Fruit fly (Drosophila melanogaster) whole organism, embryonic: ENCODE data around the gene iav.

Source experiments
- Aef1 ChIP-seq: fragments of 200-800 bp; sonication (Bioruptor generic); IDR thresholded peaks from 3 replicates; pipeline ENCODE4 v1.3.6; 2022; ENCODE audit warnings: missing biosample characterization, missing genetic modification characterization
- Atf-2 ChIP-seq: fragments of 200-800 bp; sonication (Bioruptor generic); optimal IDR thresholded peaks from 2 replicates; lab custom pipeline; 2016; ENCODE audit warnings: missing biosample characterization, missing genetic modification characterization
- CG10543 ChIP-seq: fragments of 200-800 bp; sonication (Bioruptor generic); optimal IDR thresholded peaks from 3 replicates; lab custom pipeline; 2017; ENCODE audit warnings: missing biosample characterization, mild to moderate bottlenecking, missing genetic modification characterization, moderate library complexity
- CG10654 ChIP-seq: fragments of 200-800 bp; sonication (Bioruptor generic); optimal IDR thresholded peaks from 2 replicates; lab custom pipeline; 2016; ENCODE audit warnings: missing biosample characterization, missing genetic modification characterization
- CG11560 ChIP-seq: fragments of 200-800 bp; sonication (Bioruptor generic); IDR thresholded peaks from 3 replicates; pipeline ENCODE4 v1.3.6; 2022; ENCODE audit warnings: missing biosample characterization, missing genetic modification characterization
- CG12155 ChIP-seq: fragments of 200-800 bp; sonication (Bioruptor generic); optimal IDR thresholded peaks from 3 replicates; lab custom pipeline; 2016; ENCODE audit warnings: missing biosample characterization, missing genetic modification characterization
- CG15011 ChIP-seq: fragments of 200-800 bp; sonication (Bioruptor generic); optimal IDR thresholded peaks from 3 replicates; lab custom pipeline; 2018; ENCODE audit warnings: missing biosample characterization, mild to moderate bottlenecking, missing genetic modification characterization
- CG15601 ChIP-seq: fragments of 200-800 bp; sonication (Bioruptor generic); optimal IDR thresholded peaks from 3 replicates; lab custom pipeline; 2019; ENCODE audit warnings: missing biosample characterization, mild to moderate bottlenecking, missing genetic modification characterization, moderate library complexity
- CG17359 ChIP-seq: fragments of 200-800 bp; sonication (Bioruptor generic); optimal IDR thresholded peaks from 3 replicates; lab custom pipeline; 2018; ENCODE audit warnings: missing biosample characterization, mild to moderate bottlenecking, missing genetic modification characterization, moderate library complexity
- CG17385 ChIP-seq: fragments of 200-800 bp; sonication (Bioruptor generic); optimal IDR thresholded peaks from 3 replicates; lab custom pipeline; 2018; ENCODE audit warnings: missing biosample characterization, mild to moderate bottlenecking, missing genetic modification characterization
- CG3407 ChIP-seq: fragments of 200-800 bp; sonication (Bioruptor generic); optimal IDR thresholded peaks from 2 replicates; lab custom pipeline; 2018; ENCODE audit warnings: missing biosample characterization, mild to moderate bottlenecking, missing genetic modification characterization
- CG34224 ChIP-seq: fragments of 200-800 bp; sonication (Bioruptor generic); IDR thresholded peaks from 3 replicates; pipeline ENCODE4 v1.3.6; 2022; ENCODE audit warnings: missing biosample characterization, missing genetic modification characterization; ENCODE audit not compliant: partially characterized antibody
- CG42726 ChIP-seq: fragments of 200-800 bp; sonication (Bioruptor generic); IDR thresholded peaks from 2 replicates; pipeline ENCODE4 v1.3.6; 2022; ENCODE audit warnings: missing biosample characterization, missing genetic modification characterization; ENCODE audit not compliant: partially characterized antibody
- CG4404 ChIP-seq: fragments of 200-800 bp; sonication (Bioruptor generic); IDR thresholded peaks from 2 replicates; pipeline ENCODE4 v1.3.6; 2022; ENCODE audit warnings: missing biosample characterization, missing genetic modification characterization
- CG7839 ChIP-seq: fragments of 200-800 bp; sonication (Bioruptor generic); optimal IDR thresholded peaks from 3 replicates; lab custom pipeline; 2018; ENCODE audit warnings: missing biosample characterization, mild to moderate bottlenecking, missing genetic modification characterization, moderate library complexity
- CG9727 ChIP-seq: fragments of 200-800 bp; sonication (Bioruptor generic); optimal IDR thresholded peaks from 3 replicates; lab custom pipeline; 2017; ENCODE audit warnings: missing biosample characterization, mild to moderate bottlenecking, missing genetic modification characterization
- Gsc ChIP-seq: fragments of 200-800 bp; sonication (Bioruptor generic); IDR thresholded peaks from 2 replicates; pipeline ENCODE4 v1.3.6; 2022; ENCODE audit warnings: missing biosample characterization, missing genetic modification characterization
- Hey ChIP-seq: fragments of 200-800 bp; sonication (Bioruptor generic); optimal IDR thresholded peaks from 3 replicates; lab custom pipeline; 2018; ENCODE audit warnings: missing biosample characterization, mild to moderate bottlenecking, missing genetic modification characterization
- MESR4 ChIP-seq: fragments of 200-800 bp; sonication (Bioruptor generic); optimal IDR thresholded peaks from 2 replicates; lab custom pipeline; 2018; ENCODE audit warnings: missing biosample characterization, mild to moderate bottlenecking, missing genetic modification characterization, moderate library complexity
- Myb ChIP-seq: fragments of 200-800 bp; sonication (Bioruptor generic); optimal IDR thresholded peaks from 2 replicates; lab custom pipeline; 2016; ENCODE audit warnings: missing biosample characterization, missing genetic modification characterization
- Oaz ChIP-seq: fragments of 200-800 bp; sonication (Bioruptor generic); IDR thresholded peaks from 2 replicates; pipeline ENCODE4 v1.3.6; 2022; ENCODE audit warnings: missing biosample characterization, missing genetic modification characterization
- Opbp ChIP-seq: fragments of 200-800 bp; sonication (Bioruptor generic); IDR thresholded peaks from 3 replicates; pipeline ENCODE4 v1.3.6; 2022; ENCODE audit warnings: missing biosample characterization, missing genetic modification characterization; ENCODE audit not compliant: partially characterized antibody
- Spps ChIP-seq: fragments of 200-800 bp; sonication (Bioruptor generic); optimal IDR thresholded peaks from 2 replicates; lab custom pipeline; 2018; ENCODE audit warnings: missing biosample characterization, mild to moderate bottlenecking, missing genetic modification characterization
- al ChIP-seq: fragments of 200-800 bp; sonication (Bioruptor generic); IDR thresholded peaks from 2 replicates; pipeline ENCODE4 v1.3.6; 2022; ENCODE audit warnings: missing biosample characterization, missing genetic modification characterization
- ato ChIP-seq: fragments of 200-800 bp; sonication (Bioruptor generic); IDR thresholded peaks from 2 replicates; pipeline ENCODE4 v1.3.6; 2022; ENCODE audit warnings: missing biosample characterization, missing genetic modification characterization; ENCODE audit not compliant: partially characterized antibody
- bcd ChIP-seq: fragments of 200-800 bp; sonication (Bioruptor generic); optimal IDR thresholded peaks from 2 replicates; lab custom pipeline; 2017; ENCODE audit warnings: missing biosample characterization, mild to moderate bottlenecking, missing genetic modification characterization
- cg ChIP-seq: fragments of 200-800 bp; sonication (Bioruptor generic); optimal IDR thresholded peaks from 3 replicates; lab custom pipeline; 2019; ENCODE audit warnings: missing biosample characterization, mild to moderate bottlenecking, missing genetic modification characterization, moderate library complexity
- chif ChIP-seq, 2 experiments: fragments of 200-800 bp; sonication (Bioruptor generic); optimal IDR thresholded peaks; 3 replicates each; lab custom pipeline; 2016; ENCODE audit warnings: missing biosample characterization in 2 of 2, missing genetic modification characterization in 2 of 2
- croc ChIP-seq: fragments of 200-800 bp; sonication (Bioruptor generic); conservative IDR thresholded peaks from 3 replicates; pipeline ENCODE4 v1.3.6; 2022; ENCODE audit warnings: missing biosample characterization, missing genetic modification characterization
- cwo ChIP-seq: fragments of 200-800 bp; sonication (Bioruptor generic); optimal IDR thresholded peaks from 3 replicates; lab custom pipeline; 2017; ENCODE audit warnings: missing biosample characterization, missing genetic modification characterization, mild to moderate bottlenecking, moderate library complexity, missing genetic modification reagents
- dan ChIP-seq: fragments of 200-800 bp; sonication (Bioruptor generic); IDR thresholded peaks from 2 replicates; pipeline ENCODE4 v1.3.6; 2022; ENCODE audit warnings: missing biosample characterization, missing genetic modification characterization
- danr ChIP-seq: fragments of 200-800 bp; sonication (Bioruptor generic); IDR thresholded peaks from 2 replicates; pipeline ENCODE4 v1.3.6; 2022; ENCODE audit warnings: missing biosample characterization, missing genetic modification characterization
- dati ChIP-seq: fragments of 200-800 bp; sonication (Bioruptor generic); IDR thresholded peaks from 2 replicates; pipeline ENCODE4 v1.3.6; 2022; ENCODE audit warnings: missing biosample characterization, missing genetic modification characterization
- dmrt99B ChIP-seq: fragments of 200-800 bp; sonication (Bioruptor generic); optimal IDR thresholded peaks from 2 replicates; lab custom pipeline; 2018; ENCODE audit warnings: missing biosample characterization, mild to moderate bottlenecking, missing genetic modification characterization, moderate library complexity
- emc ChIP-seq: fragments of 200-800 bp; sonication (Bioruptor generic); optimal IDR thresholded peaks from 2 replicates; lab custom pipeline; 2016; ENCODE audit warnings: missing biosample characterization, missing genetic modification characterization
- fru ChIP-seq: fragments of >200 bp; optimal IDR thresholded peaks from 2 replicates; lab custom pipeline; 2017
- gcm ChIP-seq: fragments of 200-800 bp; sonication (Bioruptor generic); optimal IDR thresholded peaks from 2 replicates; lab custom pipeline; 2019; ENCODE audit warnings: missing biosample characterization, mild to moderate bottlenecking, missing genetic modification characterization, moderate library complexity
- grau ChIP-seq: fragments of 200-800 bp; optimal IDR thresholded peaks from 3 replicates; lab custom pipeline; 2019; ENCODE audit warnings: missing biosample characterization, mild to moderate bottlenecking, missing genetic modification characterization, moderate library complexity
- gt ChIP-seq: fragments of 200-800 bp; sonication (Bioruptor generic); IDR thresholded peaks from 2 replicates; pipeline ENCODE4 v1.3.6; 2022; ENCODE audit warnings: missing biosample characterization, missing genetic modification characterization
- jigr1 ChIP-seq: fragments of 200-800 bp; sonication (Bioruptor generic); IDR thresholded peaks from 3 replicates; pipeline ENCODE4 v1.3.6; 2022; ENCODE audit warnings: missing biosample characterization, missing genetic modification characterization
- prd ChIP-seq, 3 experiments: fragments of >200 bp in 2 of 3; fragments of 200-800 bp in 1 of 3; sonication (Bioruptor generic) in 1 of 3; optimal IDR thresholded peaks in 2 of 3; IDR thresholded peaks in 1 of 3; 2 replicates in 2 of 3; 3 replicates in 1 of 3; pipeline versions ENCODE4 v1.3.6 to Lab custom; 2017 to 2022; ENCODE audit warnings: missing biosample characterization in 1 of 3, missing genetic modification characterization in 1 of 3
- pzg ChIP-seq: fragments of 200-800 bp; sonication (Bioruptor generic); optimal IDR thresholded peaks from 3 replicates; lab custom pipeline; 2018; ENCODE audit warnings: missing biosample characterization, mild to moderate bottlenecking, missing genetic modification characterization, moderate library complexity
- sc ChIP-seq, 3 experiments: fragments of >200 bp in 2 of 3; fragments of 200-800 bp in 1 of 3; sonication (Bioruptor generic) in 1 of 3; optimal IDR thresholded peaks; 2 replicates in 2 of 3; 3 replicates in 1 of 3; lab custom pipeline; 2017; ENCODE audit warnings: mild to moderate bottlenecking in 1 of 3, missing biosample characterization in 1 of 3, missing genetic modification characterization in 1 of 3, missing genetic modification reagents in 1 of 3
- schlank ChIP-seq: fragments of 200-800 bp; sonication (Bioruptor generic); optimal IDR thresholded peaks from 2 replicates; lab custom pipeline; 2018; ENCODE audit warnings: missing biosample characterization, mild to moderate bottlenecking, missing genetic modification characterization
- sqz ChIP-seq: fragments of 200-800 bp; sonication (Bioruptor generic); optimal IDR thresholded peaks from 3 replicates; lab custom pipeline; 2018; ENCODE audit warnings: missing biosample characterization, mild to moderate bottlenecking, missing genetic modification characterization
- ttk ChIP-seq: fragments of 200-800 bp; sonication (Bioruptor generic); IDR thresholded peaks from 2 replicates; pipeline ENCODE4 v2.1.2; 2022; ENCODE audit warnings: missing biosample characterization, missing genetic modification characterization
- unc-4 ChIP-seq: fragments of 200-800 bp; sonication (Bioruptor generic); IDR thresholded peaks from 2 replicates; pipeline ENCODE4 v1.3.6; 2022; ENCODE audit warnings: missing biosample characterization, missing genetic modification characterization; ENCODE audit not compliant: partially characterized antibody
- vfl ChIP-seq: fragments of 200-800 bp; sonication (Bioruptor generic); optimal IDR thresholded peaks from 2 replicates; lab custom pipeline; 2016; ENCODE audit warnings: missing biosample characterization, missing genetic modification characterization
- zf30C ChIP-seq: fragments of 200-800 bp; sonication (Bioruptor generic); optimal IDR thresholded peaks from 3 replicates; lab custom pipeline; 2018; ENCODE audit warnings: missing biosample characterization, mild to moderate bottlenecking, missing genetic modification characterization

The iav gene

dm6 chrX:6800726-6801296, 13.0 kb upstream of the iav start (continued):
- no peak for TF ChIP-seq CG15011 (GFP tag; lab: Kevin White, UChicago)
- no peak for TF ChIP-seq danr (GFP tag; lab: Robert Waterston, UW)
- TF ChIP-seq CG11560 (tag; lab: Robert Waterston, UW) = no peak
- no peak for TF ChIP-seq fru (lab: Kevin White, UChicago)
- TF ChIP-seq unc-4 (GFP tag; lab: Robert Waterston, UW) = 0 out of 2 replicates have a peak, but pooled peaks have one; percentile 15
- peak; percentile 50 for TF ChIP-seq dmrt99B (tag; lab: Kevin White, UChicago)
- TF ChIP-seq Aef1 (GFP tag; lab: Robert Waterston, UW) = 0 out of 3 replicates have a peak, but pooled peaks have one; percentile 44
- TF ChIP-seq CG9727 (GFP tag; lab: Kevin White, UChicago) = no peak
- TF ChIP-seq dati (GFP tag; lab: Robert Waterston, UW) = no peak
- no peak for TF ChIP-seq jigr1 (GFP tag; lab: Robert Waterston, UW)
- TF ChIP-seq MESR4 = no peak
- peak; percentile 47 for TF ChIP-seq bcd (GFP tag; lab: Kevin White, UChicago)
- TF ChIP-seq ato (GFP tag; lab: Robert Waterston, UW) = no peak
- TF ChIP-seq CG10654 = no peak
- no peak for TF ChIP-seq Gsc
- no peak for TF ChIP-seq sc (optimal IDR thresholded peaks at IDR 0.05; lab: Kevin White, UChicago)
- TF ChIP-seq sc (GFP tag; optimal IDR thresholded peaks at IDR 0.05; lab: Kevin White, UChicago) = no peak
- TF ChIP-seq ttk = no peak
- TF ChIP-seq CG4404 = no peak
- no peak for TF ChIP-seq Spps
- no peak for TF ChIP-seq dan (GFP tag; lab: Robert Waterston, UW)
- peak; percentile 6 for TF ChIP-seq pzg
- TF ChIP-seq cg (GFP tag; lab: Kevin White, UChicago) = no peak
- TF ChIP-seq gt (GFP tag; lab: Robert Waterston, UW) = no peak
- no peak for TF ChIP-seq CG17385
- no peak for TF ChIP-seq CG34224 (GFP tag; lab: Robert Waterston, UW)
- peak; percentile 46 for TF ChIP-seq CG17359 (tag; lab: Kevin White, UChicago)
- TF ChIP-seq emc (GFP tag; lab: Kevin White, UChicago) = no peak
- no peak for TF ChIP-seq Opbp (GFP tag; lab: Robert Waterston, UW)
- TF ChIP-seq croc (GFP tag; lab: Robert Waterston, UW) = no peak; the same call in 2 of the 3 replicates
- peak; percentile 28 for TF ChIP-seq gcm (GFP tag; lab: Kevin White, UChicago)
- TF ChIP-seq Oaz = no peak
- TF ChIP-seq CG12155 (GFP tag; lab: Kevin White, UChicago) = peak; percentile 61
- no peak for TF ChIP-seq schlank (tag; lab: Kevin White, UChicago)
- no peak for TF ChIP-seq Hey
- TF ChIP-seq CG10543 = peak; percentile 92
- TF ChIP-seq cwo = peak; percentile 65
- no peak for TF ChIP-seq zf30C (GFP tag; lab: Kevin White, UChicago)
- TF ChIP-seq chif (GFP tag; optimal IDR thresholded peaks at IDR 0.05; lab: Kevin White, UChicago) = no peak
- TF ChIP-seq sqz (GFP tag; lab: Kevin White, UChicago) = no peak
- no peak for TF ChIP-seq Atf-2 (GFP tag; lab: Kevin White, UChicago)
- no peak for TF ChIP-seq vfl (GFP tag; lab: Kevin White, UChicago)
- TF ChIP-seq CG7839 (tag; lab: Kevin White, UChicago) = peak; percentile 51
- no peak for TF ChIP-seq CG15601 (tag; lab: Kevin White, UChicago)
- TF ChIP-seq CG3407 (GFP tag; lab: Kevin White, UChicago) = no peak
- no peak for TF ChIP-seq CG42726 (GFP tag; lab: Robert Waterston, UW)
- TF ChIP-seq grau (tag; lab: Kevin White, UChicago) = peak; percentile 38
- no peak for TF ChIP-seq al (GFP tag; lab: Robert Waterston, UW)
- no peak for TF ChIP-seq prd (optimal IDR thresholded peaks at IDR 0.05; lab: Kevin White, UChicago)
- TF ChIP-seq prd (GFP tag; IDR thresholded peaks at IDR 0.05; lab: Robert Waterston, UW) = peak; percentile 52; the same call in 2 of the 3 replicates
- TF ChIP-seq Myb (GFP tag; lab: Kevin White, UChicago) = no peak
